Fruit fly (Drosophila melanogaster): ENCODE measurements around the gene CG2861.

The CG2861 gene

DNA sequence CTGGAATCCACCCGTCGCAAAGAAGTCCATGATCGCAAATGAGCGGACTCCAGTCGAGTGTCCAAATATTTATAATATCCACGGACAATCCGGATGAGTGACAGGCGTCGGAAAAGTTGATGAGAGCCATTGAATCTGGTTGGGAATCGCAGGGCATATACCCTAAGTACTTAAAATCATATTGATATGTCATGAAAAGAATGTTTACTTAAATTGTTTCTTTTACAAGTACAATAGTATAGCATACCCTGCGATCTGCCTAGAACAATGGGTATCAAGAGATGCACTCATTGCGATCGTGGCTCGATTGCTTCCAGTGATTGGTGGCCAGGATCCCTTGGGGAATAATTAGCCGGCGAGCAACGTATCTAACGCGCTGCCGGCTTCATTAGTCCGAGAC, 33.2 kb downstream of the CG2861 start, which contains the start of gene Klf15:
TSS of gene Klf15 (minus strand) at position 101 of the 400 bp plus-strand sequence.
- no peak for TF ChIP-seq ss (GFP tag; optimal IDR thresholded peaks at IDR 0.05)
- no peak for TF ChIP-seq CG6276 (GFP tag; optimal IDR thresholded peaks at IDR 0.05)
- TF ChIP-seq Met (GFP tag; optimal IDR thresholded peaks at IDR 0.05), result no peak
- no peak for TF ChIP-seq CG10669 (GFP tag; optimal IDR thresholded peaks at IDR 0.05)
- TF ChIP-seq Sox15 (GFP tag; optimal IDR thresholded peaks at IDR 0.05), result no peak
- TF ChIP-seq spab (GFP tag; optimal IDR thresholded peaks at IDR 0.05), result no peak
- TF ChIP-seq dsx (GFP tag; optimal IDR thresholded peaks at IDR 0.05; ENCODE audit: poor library complexity, severe bottlenecking), result no peak
- TF ChIP-seq CG6854 (GFP tag; optimal IDR thresholded peaks at IDR 0.05), result no peak
- TF ChIP-seq CG34406 (GFP tag; optimal IDR thresholded peaks at IDR 0.05), result no peak
- no peak for TF ChIP-seq CG6808 (GFP tag; optimal IDR thresholded peaks at IDR 0.05)
- no peak for TF ChIP-seq CG31627 (GFP tag; optimal IDR thresholded peaks at IDR 0.05)
- no peak for TF ChIP-seq CG9139 (GFP tag; optimal IDR thresholded peaks at IDR 0.05)
- TF ChIP-seq acj6 (GFP tag; optimal IDR thresholded peaks at IDR 0.05), result no peak
- no peak for TF ChIP-seq Hr39 (GFP tag; optimal IDR thresholded peaks at IDR 0.05)
- no peak for TF ChIP-seq achi (GFP tag; optimal IDR thresholded peaks at IDR 0.05)
- no peak for TF ChIP-seq CG6792 (GFP tag; optimal IDR thresholded peaks at IDR 0.05)

DNA sequence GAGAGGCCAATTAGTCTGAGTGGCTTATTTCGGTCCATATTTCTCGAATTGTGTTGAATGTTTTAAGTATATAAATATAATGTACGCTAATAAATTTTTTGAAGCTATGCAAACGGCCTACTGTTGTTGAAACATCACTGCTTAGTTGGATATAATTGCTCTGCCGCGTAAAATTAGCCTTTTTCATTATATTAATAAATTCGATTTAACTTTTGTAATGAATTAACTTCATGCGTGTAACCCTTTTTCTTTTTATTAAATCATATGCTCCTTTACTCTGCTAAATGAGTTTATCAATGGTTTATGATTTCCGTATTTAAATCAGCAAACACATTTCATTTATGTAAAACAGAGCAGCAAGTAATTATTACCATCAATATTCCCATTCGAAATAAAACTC, 34.6 kb downstream of the CG2861 start, which contains the start of gene CG15472:
TSS of gene CG15472 (minus strand) at position 101 of the 400 bp plus-strand sequence.
- TF ChIP-seq CG3032 (tag; optimal IDR thresholded peaks at IDR 0.05), result no peak
- no peak for TF ChIP-seq CG32006 (GFP tag; optimal IDR thresholded peaks at IDR 0.05)
- TF ChIP-seq Sox14 (GFP tag; optimal IDR thresholded peaks at IDR 0.05), result no peak
- no peak for TF ChIP-seq acj6 (GFP tag; optimal IDR thresholded peaks at IDR 0.05)
- no peak for TF ChIP-seq CG6276 (GFP tag; optimal IDR thresholded peaks at IDR 0.05)
- TF ChIP-seq cyc (GFP tag; optimal IDR thresholded peaks at IDR 0.05), result no peak
- TF ChIP-seq CG34406 (GFP tag; optimal IDR thresholded peaks at IDR 0.05), result no peak
- no peak for TF ChIP-seq Hr38 (GFP tag; optimal IDR thresholded peaks at IDR 0.05)
- TF ChIP-seq salr (GFP tag; optimal IDR thresholded peaks at IDR 0.05), result no peak
- TF ChIP-seq pdm3 (GFP tag; optimal IDR thresholded peaks at IDR 0.05), result no peak
- TF ChIP-seq CG6792 (GFP tag; optimal IDR thresholded peaks at IDR 0.05), result no peak
- TF ChIP-seq CG11762 (GFP tag; optimal IDR thresholded peaks at IDR 0.05; ENCODE audit: insufficient read depth), result no peak
- TF ChIP-seq fkh (GFP tag; optimal IDR thresholded peaks at IDR 0.05), result no peak
- no peak for TF ChIP-seq Eip78C (GFP tag)
- TF ChIP-seq vri (GFP tag; optimal IDR thresholded peaks at IDR 0.05), result no peak
- no peak for TF ChIP-seq achi (GFP tag; optimal IDR thresholded peaks at IDR 0.05)
- no peak for TF ChIP-seq CG6808 (GFP tag; optimal IDR thresholded peaks at IDR 0.05)
- no peak for TF ChIP-seq svp (GFP tag)
- TF ChIP-seq CG8319 (GFP tag; optimal IDR thresholded peaks at IDR 0.05), result no peak

dm6 chrX:4762267-4762666, 42.4 kb downstream of the CG2861 start:
- TF ChIP-seq Eip75B (GFP tag; optimal IDR thresholded peaks at IDR 0.05) (no peak), pdm3 (GFP tag; optimal IDR thresholded peaks at IDR 0.05) (no peak), CG4318 (GFP tag; optimal IDR thresholded peaks at IDR 0.05) (no peak), CG8119 (GFP tag; IDR thresholded peaks at IDR 0.05) (0 out of 3 replicates have a peak, but pooled peaks have one; percentile 24), eg (GFP tag; IDR thresholded peaks at IDR 0.05) (0 out of 3 replicates have a peak, but pooled peaks have one; percentile 36), Hr39 (GFP tag; optimal IDR thresholded peaks at IDR 0.05) (no peak), fd85E (GFP tag; optimal IDR thresholded peaks at IDR 0.05) (no peak), CG6163 (GFP tag; IDR thresholded peaks at IDR 0.05) (0 out of 3 replicates have a peak, but pooled peaks have one; percentile 22), CG1621 (tag; optimal IDR thresholded peaks at IDR 0.05) (no peak), CG15336 (GFP tag; IDR thresholded peaks at IDR 0.05) (no peak), Hr4 (GFP tag; optimal IDR thresholded peaks at IDR 0.05) (no peak), CG31627 (GFP tag; optimal IDR thresholded peaks at IDR 0.05) (no peak), lz (GFP tag; optimal IDR thresholded peaks at IDR 0.05) (no peak), Sox14 (GFP tag; optimal IDR thresholded peaks at IDR 0.05) (no peak), Eip78C (GFP tag) (peak; percentile 54), CG3919 (GFP tag; optimal IDR thresholded peaks at IDR 0.05) (peak; percentile 5), ss (GFP tag; optimal IDR thresholded peaks at IDR 0.05) (no peak), Smox (GFP tag; optimal IDR thresholded peaks at IDR 0.05) (no peak), svp (GFP tag) (peak; percentile 63), CG32006 (GFP tag; optimal IDR thresholded peaks at IDR 0.05) (peak; percentile 39), CG6808 (GFP tag; optimal IDR thresholded peaks at IDR 0.05) (no peak), Met (GFP tag; optimal IDR thresholded peaks at IDR 0.05) (peak; percentile 0), fkh (GFP tag; optimal IDR thresholded peaks at IDR 0.05) (no peak), Blimp-1 (GFP tag; optimal IDR thresholded peaks at IDR 0.05) (no peak)

Data from whole organism, prepupa.